Worm (Caenorhabditis elegans): ENCODE measurements around the gene W03G11.4.

DNA sequence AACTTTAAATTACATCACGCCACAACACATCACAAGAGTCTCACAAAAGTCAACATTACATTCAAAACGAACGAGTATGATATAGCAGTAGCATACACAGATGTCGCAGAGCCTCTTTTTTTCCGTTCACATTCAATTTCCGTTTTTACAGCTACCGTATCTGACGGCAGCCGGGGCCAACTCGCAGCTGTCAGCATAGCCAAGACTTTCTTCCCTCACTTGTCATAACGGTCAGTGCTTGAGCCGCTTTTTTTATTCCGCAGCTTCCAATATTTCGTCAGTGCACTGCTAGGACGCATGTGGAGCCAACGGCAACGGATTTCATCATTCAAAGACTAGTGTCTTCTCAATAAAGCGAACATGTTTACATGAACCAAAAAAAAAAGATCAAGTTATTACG, 1.0 kb upstream of the W03G11.4 start:
- TF ChIP-seq ref-1 (GFP tag; conservative IDR thresholded peaks at IDR 0.05) (no peak), cog-1 (tag; optimal IDR thresholded peaks at IDR 0.05) (no peak), flt-1 (GFP tag; IDR thresholded peaks at IDR 0.05) (no peak), ztf-23 (GFP tag; IDR thresholded peaks at IDR 0.05) (no peak), med-1 (GFP tag; optimal IDR thresholded peaks at IDR 0.05; ENCODE audit: insufficient read depth) (no peak), T22C8.4 (GFP tag; IDR thresholded peaks at IDR 0.05) (no peak), klf-2 (GFP tag; conservative IDR thresholded peaks at IDR 0.05) (no peak)
